Worm (Caenorhabditis elegans) whole organism, early embryonic: ENCODE results near the gene lro-1.

Source experiments
- B0310.2 ChIP-seq: sonication (generic microtip); optimal IDR thresholded peaks from 2 replicates; lab custom pipeline; 2016; ENCODE audit warnings: mild to moderate bottlenecking, missing genetic modification characterization, missing compliant biosample characterization
- F13C5.2 ChIP-seq: sonication (generic microtip); optimal IDR thresholded peaks from 2 replicates; lab custom pipeline; 2017; ENCODE audit warnings: mild to moderate bottlenecking, missing genetic modification characterization, inconsistent platforms, missing compliant biosample characterization
- ama-1 ChIP-seq: fragments of 150-350 bp; optimal IDR thresholded peaks from 2 replicates; lab custom pipeline; 2014
- ets-7 ChIP-seq: sonication (generic microtip); optimal IDR thresholded peaks from 2 replicates; lab custom pipeline; 2016; ENCODE audit warnings: missing genotype, missing genetic modification characterization, missing compliant biosample characterization
- flt-1 ChIP-seq: fragments of 200-800 bp; sonication (Bioruptor generic); IDR thresholded peaks from 2 replicates; pipeline ENCODE4 v1.3.6; 2022; ENCODE audit warnings: missing genetic modification characterization, missing compliant biosample characterization
- hnd-1 ChIP-seq: sonication (generic microtip); optimal IDR thresholded peaks from 2 replicates; lab custom pipeline; 2016; ENCODE audit warnings: missing genetic modification characterization, missing compliant biosample characterization
- tbx-37 ChIP-seq: fragments of 200-800 bp; sonication (Bioruptor generic); conservative IDR thresholded peaks from 2 replicates; pipeline ENCODE4 v1.3.6; 2022; ENCODE audit warnings: missing genetic modification reagents, missing genetic modification characterization, missing compliant biosample characterization
- tra-4 ChIP-seq: sonication (generic microtip); optimal IDR thresholded peaks from 2 replicates; lab custom pipeline; 2017; ENCODE audit warnings: missing genetic modification characterization, missing compliant biosample characterization

ce11 chrX:6289038-6289437, 17.1 kb downstream of the lro-1 start:
- TF ChIP-seq tra-4, result no peak
- TF ChIP-seq B0310.2 (tag; lab: Kevin White, UChicago), result no peak
- TF ChIP-seq F13C5.2 (tag; lab: Kevin White, UChicago), result no peak
- no peak for TF ChIP-seq ets-7
- TF ChIP-seq ama-1 (lab: Kevin White, UChicago), result no peak
- no peak for TF ChIP-seq tbx-37 (GFP tag; lab: Robert Waterston, UW)
- no peak for TF ChIP-seq hnd-1
- TF ChIP-seq flt-1 (GFP tag; lab: Robert Waterston, UW), result no peak
